Worm (Caenorhabditis elegans) whole organism, L1 larva: ENCODE measurements around the gene F11E6.9.

Experiments
- alr-1 ChIP-seq: fragments of 200-800 bp; sonication (Bioruptor generic); optimal IDR thresholded peaks from 2 replicates; lab custom pipeline; 2018; ENCODE audit warnings: borderline replicate concordance, mild to moderate bottlenecking, missing genetic modification characterization, missing compliant biosample characterization
- efl-1 ChIP-seq, 4 experiments: fragments of 150-350 bp; optimal IDR thresholded peaks in 3 of 4; peaks in 1 of 4; 1 replicate in 1 of 4; 2 replicates in 3 of 4; lab custom pipeline; 2014; ENCODE audit warnings: missing biosample characterization in 2 of 4, missing genetic modification characterization in 2 of 4, missing genetic modification reagents in 2 of 4
- elt-3 ChIP-seq, 6 experiments: fragments of 150-350 bp in 1 of 6; sonication (generic microtip); optimal IDR thresholded peaks; 2 replicates each; lab custom pipeline; 2017 to 2018; ENCODE audit warnings: missing biosample characterization in 6 of 6, missing genetic modification characterization in 6 of 6, inconsistent platforms in 1 of 6
- fos-1 ChIP-seq: fragments of 150-350 bp; optimal IDR thresholded peaks from 2 replicates; lab custom pipeline; 2014; ENCODE audit warnings: missing biosample characterization, missing genetic modification characterization
- mef-2 ChIP-seq: fragments of 150-350 bp; optimal IDR thresholded peaks from 2 replicates; lab custom pipeline; 2014; ENCODE audit warnings: missing biosample characterization, missing genetic modification characterization
- nhr-19 ChIP-seq: fragments of 200-800 bp; sonication (Bioruptor generic); conservative IDR thresholded peaks from 2 replicates; pipeline ENCODE4 v1.3.6; 2022; ENCODE audit warnings: missing genetic modification characterization, missing compliant biosample characterization
- nhr-76 ChIP-seq: sonication (generic microtip); optimal IDR thresholded peaks from 2 replicates; lab custom pipeline; 2017; ENCODE audit warnings: missing biosample characterization, missing genetic modification characterization
- zag-1 ChIP-seq: fragments of 150-350 bp; optimal IDR thresholded peaks from 2 replicates; lab custom pipeline; 2014; ENCODE audit warnings: missing biosample characterization, missing genetic modification characterization
- ztf-11 ChIP-seq, 2 experiments: sonication (generic microtip); optimal IDR thresholded peaks; 2 replicates each; lab custom pipeline; 2016 to 2017; ENCODE audit warnings: missing genetic modification characterization in 2 of 2, missing biosample characterization in 1 of 2, missing compliant biosample characterization in 1 of 2

ce11 chrIV:17473034-17473433, 2.1 kb downstream of the F11E6.9 start, which contains the start of gene gba-3:
- TF ChIP-seq elt-3 (tag; optimal IDR thresholded peaks at IDR 0.05; lab: Kevin White, UChicago) = no peak
- no peak for TF ChIP-seq mef-2 (tag; lab: Kevin White, UChicago)
- no peak for TF ChIP-seq nhr-19
- TF ChIP-seq fos-1 (tag; lab: Kevin White, UChicago) = no peak
- no peak for TF ChIP-seq efl-1 (optimal IDR thresholded peaks at IDR 0.05; lab: Kevin White, UChicago)
- TF ChIP-seq efl-1 (GFP tag; optimal IDR thresholded peaks at IDR 0.05 in 1 of 2; lab: Kevin White, UChicago) = no peak
- no peak for TF ChIP-seq alr-1 (tag; lab: Kevin White, UChicago)
- TF ChIP-seq ztf-11 (tag; optimal IDR thresholded peaks at IDR 0.05; lab: Kevin White, UChicago) = no peak
- no peak for TF ChIP-seq nhr-76
- TF ChIP-seq zag-1 (tag; lab: Kevin White, UChicago) = no peak
